Worm (Caenorhabditis elegans): Measurements from ENCODE around the gene T13C5.10.

DNA sequence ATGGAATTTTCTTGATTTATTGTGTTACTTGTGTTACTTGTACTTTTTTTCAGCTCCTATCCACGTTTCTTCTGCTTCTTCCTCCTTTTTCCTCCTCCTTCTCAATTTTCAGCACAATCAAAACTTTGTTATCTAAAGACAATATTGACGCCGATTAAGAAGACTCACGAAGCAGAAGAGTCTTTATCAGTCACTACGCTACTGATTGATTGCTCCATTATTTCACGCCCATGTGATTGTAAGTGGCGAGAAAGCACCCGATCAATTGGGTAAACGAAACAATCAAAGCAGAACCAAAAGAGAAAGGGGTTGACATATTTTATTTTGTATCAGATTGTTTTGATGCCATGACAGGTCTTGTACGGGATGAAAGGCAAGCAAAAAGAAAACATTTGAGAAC lies 18.7 kb upstream of the T13C5.10 start, which contains the start of gene T25B2.2:
- no peak for TF ChIP-seq tbx-37 (GFP tag; conservative IDR thresholded peaks at IDR 0.05)
- TF ChIP-seq scrt-1 (GFP tag; IDR thresholded peaks at IDR 0.05), result no peak
- TF ChIP-seq ama-1 (optimal IDR thresholded peaks at IDR 0.05), result no peak

Measured in whole organism, early embryonic.